Fruit fly (Drosophila melanogaster): ENCODE results near the gene CG14965.

DNA sequence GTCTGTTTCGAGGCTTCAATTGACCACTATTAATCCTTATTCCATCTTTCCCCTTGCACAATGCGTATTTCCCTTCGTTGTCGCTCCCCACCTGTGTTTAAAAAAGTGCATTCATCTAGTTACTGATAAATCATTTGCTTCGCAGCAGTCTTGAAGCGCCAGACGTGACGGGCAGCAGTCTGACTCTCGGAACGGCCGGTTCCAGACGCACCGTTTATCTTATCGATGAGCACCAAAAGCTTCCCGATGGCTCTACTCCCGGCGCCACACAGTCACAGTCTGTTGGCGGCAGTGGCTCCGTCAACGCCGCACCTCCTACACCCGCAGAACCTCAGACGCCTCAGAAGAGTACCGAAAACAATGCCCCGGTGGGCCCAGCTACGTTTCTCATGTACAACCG lies 8.2 kb downstream of the CG14965 start, which contains the start of gene CG42494:
- TF ChIP-seq Mio (GFP tag; optimal IDR thresholded peaks at IDR 0.05) (no peak), lola (GFP tag; optimal IDR thresholded peaks at IDR 0.05) (no peak), Hnf4 (GFP tag; optimal IDR thresholded peaks at IDR 0.05) (no peak), dsf (GFP tag; optimal IDR thresholded peaks at IDR 0.05; ENCODE audit: borderline replicate concordance) (no peak), rgr (GFP tag; optimal IDR thresholded peaks at IDR 0.05) (no peak), sv (GFP tag; optimal IDR thresholded peaks at IDR 0.05) (no peak), GATAd (GFP tag; optimal IDR thresholded peaks at IDR 0.05) (no peak), usp (GFP tag; optimal IDR thresholded peaks at IDR 0.05) (no peak)
